Worm (Caenorhabditis elegans): ENCODE data around the gene oac-41.

ce11 chrV:8985740-8986139 is 36.2 kb downstream of the oac-41 start, which contains the start of gene str-85:
- no peak for TF ChIP-seq unc-62 (GFP tag; optimal IDR thresholded peaks at IDR 0.05)
- no peak for TF ChIP-seq fos-1 (tag; optimal IDR thresholded peaks at IDR 0.05)
- TF ChIP-seq ztf-4 (tag; optimal IDR thresholded peaks at IDR 0.05) = no peak
- TF ChIP-seq ama-1 (optimal IDR thresholded peaks at IDR 0.05) = no peak
- TF ChIP-seq zag-1 (tag; optimal IDR thresholded peaks at IDR 0.05) = no peak
- TF ChIP-seq aly-2 (tag; optimal IDR thresholded peaks at IDR 0.05) = no peak
- TF ChIP-seq pqm-1 (tag; optimal IDR thresholded peaks at IDR 0.05) = no peak
- TF ChIP-seq hmg-11 (tag; optimal IDR thresholded peaks at IDR 0.05) = no peak
- no peak for TF ChIP-seq nfya-1 (tag; optimal IDR thresholded peaks at IDR 0.05; ENCODE audit: insufficient read depth)
- no peak for TF ChIP-seq ceh-28 (tag; optimal IDR thresholded peaks at IDR 0.05)
- TF ChIP-seq nhr-28 (tag; optimal IDR thresholded peaks at IDR 0.05) = no peak
- TF ChIP-seq unc-39 (tag; optimal IDR thresholded peaks at IDR 0.05) = no peak
